Worm (Caenorhabditis elegans) whole organism, young adult: ENCODE results near the gene skr-17.
A peak's percentile ranks its signal among the peaks of the same experiment; 100 is the strongest.

Experiments used
- B0019.2 ChIP-seq: fragments of 200-800 bp; sonication (Bioruptor generic); conservative IDR thresholded peaks from 2 replicates; pipeline ENCODE4 v1.3.6; 2022; ENCODE audit warnings: missing genetic modification reagents, missing genetic modification characterization, missing compliant biosample characterization
- B0261.1 ChIP-seq: sonication (generic microtip); optimal IDR thresholded peaks from 2 replicates; lab custom pipeline; 2016; ENCODE audit warnings: mild to moderate bottlenecking, missing genetic modification characterization, moderate library complexity, missing compliant biosample characterization
- D2030.7 ChIP-seq: fragments of 200-800 bp; sonication (Bioruptor generic); IDR thresholded peaks from 2 replicates; pipeline ENCODE4 v1.3.6; 2022; ENCODE audit warnings: missing genetic modification reagents, missing genetic modification characterization, missing compliant biosample characterization
- F39B2.1 ChIP-seq: fragments of 200-800 bp; sonication (Bioruptor generic); IDR thresholded peaks from 2 replicates; pipeline ENCODE4 v1.3.6; 2022; ENCODE audit warnings: missing genetic modification reagents, missing genetic modification characterization, missing compliant biosample characterization
- F55B11.4 ChIP-seq: sonication (generic microtip); optimal IDR thresholded peaks from 2 replicates; lab custom pipeline; 2016; ENCODE audit warnings: missing compliant biosample characterization, missing genetic modification characterization, borderline replicate concordance; ENCODE audit not compliant: insufficient read depth
- Y53F4B.3 ChIP-seq: fragments of 200-800 bp; sonication (Bioruptor generic); IDR thresholded peaks from 2 replicates; pipeline ENCODE4 v1.3.6; 2022; ENCODE audit warnings: missing genetic modification reagents, missing genetic modification characterization, missing compliant biosample characterization
- Y53G8AR.9 ChIP-seq: fragments of 200-800 bp; sonication (Bioruptor generic); conservative IDR thresholded peaks from 2 replicates; pipeline ENCODE4 v1.3.6; 2022; ENCODE audit warnings: missing genetic modification reagents, missing genetic modification characterization, missing compliant biosample characterization
- Y56A3A.18 ChIP-seq: fragments of 200-800 bp; sonication (Bioruptor generic); IDR thresholded peaks from 2 replicates; pipeline ENCODE4 v1.3.6; 2022; ENCODE audit warnings: missing genetic modification reagents, missing genetic modification characterization, missing compliant biosample characterization
- Y95B8A.8 ChIP-seq: fragments of 200-800 bp; sonication (Bioruptor generic); IDR thresholded peaks from 2 replicates; pipeline ENCODE4 v1.3.6; 2022; ENCODE audit warnings: missing genetic modification reagents, missing genetic modification characterization, missing compliant biosample characterization
- ZK185.1 ChIP-seq: sonication (generic microtip); optimal IDR thresholded peaks from 2 replicates; lab custom pipeline; 2016; ENCODE audit warnings: mild to moderate bottlenecking, missing genetic modification characterization, missing compliant biosample characterization; ENCODE audit not compliant: poor library complexity, severe bottlenecking
- akir-1 ChIP-seq: fragments of 200-800 bp; sonication (Bioruptor generic); optimal IDR thresholded peaks from 2 replicates; lab custom pipeline; 2018; ENCODE audit warnings: mild to moderate bottlenecking, missing genetic modification characterization, moderate library complexity, missing compliant biosample characterization
- atf-7 ChIP-seq: sonication (generic microtip); optimal IDR thresholded peaks from 2 replicates; lab custom pipeline; 2017; ENCODE audit warnings: mild to moderate bottlenecking, missing genetic modification characterization, missing compliant biosample characterization
- attf-5 ChIP-seq: fragments of 200-800 bp; sonication (Bioruptor generic); optimal IDR thresholded peaks from 2 replicates; lab custom pipeline; 2018; ENCODE audit warnings: mild to moderate bottlenecking, missing genetic modification characterization, missing compliant biosample characterization
- die-1 ChIP-seq: sonication (generic microtip); optimal IDR thresholded peaks from 2 replicates; lab custom pipeline; 2016; ENCODE audit warnings: missing genotype, mild to moderate bottlenecking, missing genetic modification characterization, missing compliant biosample characterization
- dpff-1 ChIP-seq: sonication (generic microtip); optimal IDR thresholded peaks from 2 replicates; lab custom pipeline; 2017; ENCODE audit warnings: mild to moderate bottlenecking, missing genetic modification characterization, missing compliant biosample characterization
- egl-44 ChIP-seq: fragments of 200-800 bp; sonication (Bioruptor generic); IDR thresholded peaks from 2 replicates; pipeline ENCODE4 v1.3.6; 2022; ENCODE audit warnings: missing genetic modification reagents, missing genetic modification characterization, missing compliant biosample characterization
- ekl-4 ChIP-seq: fragments of 200-800 bp; sonication (Bioruptor generic); IDR thresholded peaks from 2 replicates; pipeline ENCODE4 v1.3.6; 2022; ENCODE audit warnings: missing genetic modification reagents, missing genetic modification characterization, missing compliant biosample characterization
- ets-4 ChIP-seq: fragments of 200-800 bp; sonication (Bioruptor generic); optimal IDR thresholded peaks from 2 replicates; lab custom pipeline; 2018; ENCODE audit warnings: mild to moderate bottlenecking, missing genetic modification characterization, missing compliant biosample characterization
- fkh-3 ChIP-seq: sonication (generic microtip); optimal IDR thresholded peaks from 2 replicates; lab custom pipeline; 2016; ENCODE audit warnings: mild to moderate bottlenecking, missing genetic modification characterization, missing compliant biosample characterization
- hlh-26 ChIP-seq: fragments of 200-800 bp; sonication (Bioruptor generic); conservative IDR thresholded peaks from 2 replicates; pipeline ENCODE4 v1.3.6; 2022; ENCODE audit warnings: missing genetic modification reagents, missing genetic modification characterization, missing compliant biosample characterization
- hmg-20 ChIP-seq: fragments of 200-800 bp; sonication (Bioruptor generic); IDR thresholded peaks from 2 replicates; pipeline ENCODE4 v1.3.6; 2022; ENCODE audit warnings: missing genetic modification reagents, missing genetic modification characterization, missing compliant biosample characterization
- let-607 ChIP-seq, 2 experiments: fragments of 200-800 bp in 1 of 2; sonication (Bioruptor generic) in 1 of 2; sonication (generic microtip) in 1 of 2; optimal IDR thresholded peaks; 2 replicates each; lab custom pipeline; 2016 to 2018; ENCODE audit warnings: mild to moderate bottlenecking in 2 of 2, missing compliant biosample characterization in 2 of 2, missing genetic modification characterization in 2 of 2, moderate library complexity in 2 of 2, missing genotype in 1 of 2
- lin-40 ChIP-seq: sonication (generic microtip); optimal IDR thresholded peaks from 2 replicates; lab custom pipeline; 2016; ENCODE audit warnings: missing genetic modification characterization, mild to moderate bottlenecking, missing compliant biosample characterization, missing genotype, missing genetic modification reagents
- lin-54 ChIP-seq: fragments of 200-800 bp; sonication (Bioruptor generic); optimal IDR thresholded peaks from 2 replicates; lab custom pipeline; 2018; ENCODE audit warnings: mild to moderate bottlenecking, missing genetic modification characterization, missing compliant biosample characterization
- lsy-27 ChIP-seq: sonication (generic microtip); optimal IDR thresholded peaks from 2 replicates; lab custom pipeline; 2017; ENCODE audit warnings: missing genetic modification characterization, mild to moderate bottlenecking, missing compliant biosample characterization, antibody characterized with exemption, missing genotype, borderline replicate concordance; ENCODE audit not compliant: insufficient read depth
- mcd-1 ChIP-seq: fragments of 200-800 bp; sonication (Bioruptor generic); IDR thresholded peaks from 2 replicates; pipeline ENCODE4 v1.3.6; 2022; ENCODE audit warnings: missing genetic modification reagents, missing genetic modification characterization, missing compliant biosample characterization
- nfya-1 ChIP-seq: sonication (generic microtip); optimal IDR thresholded peaks from 2 replicates; lab custom pipeline; 2017; ENCODE audit warnings: antibody characterized with exemption, missing compliant biosample characterization, missing genetic modification characterization, borderline replicate concordance; ENCODE audit not compliant: insufficient read depth
- nfyb-1 ChIP-seq: fragments of 200-800 bp; sonication (Bioruptor generic); IDR thresholded peaks from 2 replicates; pipeline ENCODE4 v1.3.6; 2022; ENCODE audit warnings: missing genetic modification reagents, missing genetic modification characterization, missing compliant biosample characterization
- pbrm-1 ChIP-seq: fragments of 200-800 bp; sonication (Bioruptor generic); IDR thresholded peaks from 2 replicates; pipeline ENCODE4 v1.3.6; 2022; ENCODE audit warnings: missing genetic modification reagents, missing genetic modification characterization, missing compliant biosample characterization
- pha-4 ChIP-seq: fragments of 150-350 bp; sonication (generic microtip); optimal IDR thresholded peaks from 2 replicates; lab custom pipeline; 2014; ENCODE audit warnings: missing biosample characterization, missing genetic modification reagents, missing genetic modification characterization
- sdz-38 ChIP-seq: sonication (generic microtip); optimal IDR thresholded peaks from 2 replicates; lab custom pipeline; 2016; ENCODE audit warnings: missing genotype, missing genetic modification characterization, missing compliant biosample characterization
- somi-1 ChIP-seq: fragments of 200-800 bp; sonication (Bioruptor generic); optimal IDR thresholded peaks from 2 replicates; lab custom pipeline; 2018; ENCODE audit warnings: mild to moderate bottlenecking, missing genetic modification characterization, missing compliant biosample characterization
- sptf-2 ChIP-seq: fragments of 200-800 bp; sonication (Bioruptor generic); optimal IDR thresholded peaks from 2 replicates; lab custom pipeline; 2018; ENCODE audit warnings: mild to moderate bottlenecking, missing genetic modification characterization, missing compliant biosample characterization
- tbp1 ChIP-seq: fragments of 200-800 bp; sonication (Bioruptor generic); optimal IDR thresholded peaks from 2 replicates; lab custom pipeline; 2018; ENCODE audit warnings: mild to moderate bottlenecking, missing genetic modification characterization, missing compliant biosample characterization
- tbx-9 ChIP-seq: sonication (generic microtip); optimal IDR thresholded peaks from 2 replicates; lab custom pipeline; 2016; ENCODE audit warnings: borderline replicate concordance, missing genetic modification characterization, inconsistent platforms, missing compliant biosample characterization
- tlf-1 ChIP-seq: fragments of 200-800 bp; sonication (Bioruptor generic); optimal IDR thresholded peaks from 2 replicates; lab custom pipeline; 2018; ENCODE audit warnings: mild to moderate bottlenecking, missing genetic modification characterization, missing compliant biosample characterization
- xnd-1 ChIP-seq: sonication (generic microtip); optimal IDR thresholded peaks from 2 replicates; lab custom pipeline; 2016; ENCODE audit warnings: missing genotype, missing genetic modification reagents, missing genetic modification characterization, missing compliant biosample characterization
- ztf-26 ChIP-seq: sonication (generic microtip); optimal IDR thresholded peaks from 2 replicates; lab custom pipeline; 2017; ENCODE audit warnings: missing genetic modification characterization, missing compliant biosample characterization
- ztf-28 ChIP-seq: fragments of 200-800 bp; sonication (Bioruptor generic); IDR thresholded peaks from 2 replicates; pipeline ENCODE4 v1.3.6; 2022; ENCODE audit warnings: missing genetic modification reagents, missing genetic modification characterization, missing compliant biosample characterization

Gene skr-17

DNA sequence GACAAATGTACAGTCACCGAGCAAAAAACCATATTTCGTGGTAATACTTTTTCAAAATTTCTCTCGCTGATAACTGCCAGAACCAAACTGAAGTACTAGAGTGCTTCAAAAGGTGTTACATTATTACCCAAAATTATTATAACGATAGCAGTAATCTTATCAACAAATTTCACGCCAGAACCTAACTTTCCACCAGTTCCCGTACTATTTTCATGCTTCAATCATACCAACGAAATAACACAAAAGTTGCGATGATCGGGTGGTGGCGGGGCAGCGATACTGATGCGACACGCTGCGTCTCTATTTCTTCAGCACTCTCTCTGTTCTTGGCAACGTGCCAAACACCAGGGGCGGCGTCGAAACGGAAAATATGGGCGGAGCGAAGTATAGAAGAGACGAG, 25.6 kb downstream of the skr-17 start (continued):
- TF ChIP-seq B0019.2 (GFP tag; lab: Robert Waterston, UW) (no peak), ekl-4 (no peak), tbx-9 (tag; lab: Kevin White, UChicago) (no peak), ets-4 (GFP tag; lab: Kevin White, UChicago) (peak; percentile 69), egl-44 (no peak), lin-40 (tag; lab: Kevin White, UChicago) (peak; percentile 12), somi-1 (no peak), F39B2.1 (GFP tag; lab: Robert Waterston, UW) (no peak), let-607 (tag; optimal IDR thresholded peaks at IDR 0.05; lab: Kevin White, UChicago) (peak; percentile 59 to 61), D2030.7 (GFP tag; lab: Robert Waterston, UW) (no peak), attf-5 (GFP tag; lab: Kevin White, UChicago) (peak; percentile 1), ztf-28 (GFP tag; lab: Robert Waterston, UW) (no peak), mcd-1 (GFP tag; lab: Robert Waterston, UW) (no peak; the same call in none of the 2 replicates), nfyb-1 (GFP tag; lab: Robert Waterston, UW) (no peak), hlh-26 (GFP tag; lab: Robert Waterston, UW) (no peak), xnd-1 (tag; lab: Kevin White, UChicago) (no peak), ZK185.1 (tag; lab: Kevin White, UChicago) (no peak), Y53F4B.3 (GFP tag; lab: Robert Waterston, UW) (no peak), pha-4 (tag; lab: Kevin White, UChicago) (peak; percentile 37)

ce11 chrII:7809358-7809914, 26.1 kb downstream of the skr-17 start:
- TF ChIP-seq pbrm-1 (no peak), fkh-3 (tag; lab: Kevin White, UChicago) (no peak), dpff-1 (tag; lab: Kevin White, UChicago) (no peak), atf-7 (no peak), ets-4 (GFP tag; lab: Kevin White, UChicago) (no peak), Y95B8A.8 (GFP tag; lab: Robert Waterston, UW) (no peak), F55B11.4 (tag; lab: Kevin White, UChicago) (no peak), sptf-2 (GFP tag; lab: Kevin White, UChicago) (no peak), Y56A3A.18 (GFP tag; lab: Robert Waterston, UW) (no peak), sdz-38 (no peak), lin-54 (GFP tag; lab: Kevin White, UChicago) (no peak), hmg-20 (GFP tag; lab: Robert Waterston, UW) (no peak), akir-1 (GFP tag; lab: Kevin White, UChicago) (no peak), tbp1 (GFP tag; lab: Kevin White, UChicago) (no peak)
- TF ChIP-seq, all 124 proteins: peak for 0

ce11 chrII:7810162-7810868, 27.0 kb downstream of the skr-17 start:
- TF ChIP-seq D2030.7 (GFP tag; lab: Robert Waterston, UW) (no peak), lsy-27 (tag; lab: Kevin White, UChicago) (no peak), sdz-38 (no peak), nfya-1 (tag; lab: Kevin White, UChicago) (no peak), die-1 (no peak), ztf-26 (tag; lab: Kevin White, UChicago) (no peak), Y53G8AR.9 (no peak), B0261.1 (tag; lab: Kevin White, UChicago) (no peak), tlf-1 (GFP tag; lab: Kevin White, UChicago) (no peak), mcd-1 (GFP tag; lab: Robert Waterston, UW) (no peak)
- TF ChIP-seq, all 124 proteins: peak for 0
